Fruit fly (Drosophila melanogaster): ENCODE results near the gene CG1785.

- TF ChIP-seq rgr (GFP tag; optimal IDR thresholded peaks at IDR 0.05) (no peak), dmrt93B (GFP tag; optimal IDR thresholded peaks at IDR 0.05) (no peak), Dif (GFP tag; optimal IDR thresholded peaks at IDR 0.05; ENCODE audit: partially characterized antibody) (no peak), tai (GFP tag; optimal IDR thresholded peaks at IDR 0.05) (no peak), h (GFP tag; optimal IDR thresholded peaks at IDR 0.05) (no peak), brk (GFP tag; optimal IDR thresholded peaks at IDR 0.05) (no peak), dl (GFP tag; optimal IDR thresholded peaks at IDR 0.05; ENCODE audit: insufficient read depth in 1 of 2, partially characterized antibody in 2 of 2) (no peak), woc (GFP tag; optimal IDR thresholded peaks at IDR 0.05) (no peak), jim (GFP tag; optimal IDR thresholded peaks at IDR 0.05) (no peak)
Measured at dm6 chrX:8732379-8732778, 17.6 kb downstream of the CG1785 start.

Data from whole organism, wandering third instar larva.